Worm (Caenorhabditis elegans) whole organism, L2 larva: ENCODE measurements around the gene hizr-1.

Source experiments
- aly-2 ChIP-seq: fragments of 150-350 bp; optimal IDR thresholded peaks from 2 replicates; lab custom pipeline; 2014; ENCODE audit warnings: missing biosample characterization, missing genetic modification characterization
- ama-1 ChIP-seq: fragments of 150-350 bp; optimal IDR thresholded peaks from 2 replicates; lab custom pipeline; 2018; ENCODE audit warnings: inconsistent platforms
- blmp-1 ChIP-seq: sonication (generic microtip); optimal IDR thresholded peaks from 2 replicates; lab custom pipeline; 2017; ENCODE audit warnings: missing genetic modification characterization, mild to moderate bottlenecking, missing compliant biosample characterization, antibody characterized with exemption, moderate library complexity; ENCODE audit not compliant: insufficient read depth
- dmd-4 ChIP-seq: sonication (generic microtip); optimal IDR thresholded peaks from 2 replicates; lab custom pipeline; 2017; ENCODE audit warnings: missing biosample characterization, missing genetic modification characterization
- egl-27 ChIP-seq: sonication (generic microtip); optimal IDR thresholded peaks from 3 replicates; lab custom pipeline; 2017; ENCODE audit warnings: missing biosample characterization, missing genetic modification reagents, missing genetic modification characterization
- elt-1 ChIP-seq: fragments of 150-350 bp; optimal IDR thresholded peaks from 2 replicates; lab custom pipeline; 2014; ENCODE audit warnings: missing biosample characterization, missing genetic modification characterization
- elt-3 ChIP-seq: sonication (generic microtip); optimal IDR thresholded peaks from 2 replicates; lab custom pipeline; 2017; ENCODE audit warnings: missing biosample characterization, missing genetic modification characterization
- mbf-1 ChIP-seq: sonication (generic microtip); optimal IDR thresholded peaks from 2 replicates; lab custom pipeline; 2017; ENCODE audit warnings: missing biosample characterization, missing genetic modification characterization
- sem-4 ChIP-seq: fragments of 150-350 bp; optimal IDR thresholded peaks from 2 replicates; lab custom pipeline; 2014; ENCODE audit warnings: missing biosample characterization, missing genetic modification reagents, missing genetic modification characterization
- sma-9 ChIP-seq, 2 experiments: fragments of 150-350 bp in 1 of 2; sonication (generic microtip) in 1 of 2; optimal IDR thresholded peaks; 2 replicates each; lab custom pipeline; 2014 to 2016; ENCODE audit warnings: missing genetic modification characterization in 2 of 2, mild to moderate bottlenecking in 1 of 2, missing biosample characterization in 1 of 2, missing compliant biosample characterization in 1 of 2, missing genetic modification reagents in 1 of 2, moderate library complexity in 1 of 2
- unc-39 ChIP-seq: fragments of 150-350 bp; optimal IDR thresholded peaks from 2 replicates; lab custom pipeline; 2014; ENCODE audit warnings: missing biosample characterization, missing genetic modification characterization
- unc-62 ChIP-seq: fragments of 150-350 bp; optimal IDR thresholded peaks from 2 replicates; lab custom pipeline; 2014; ENCODE audit warnings: missing biosample characterization, missing genetic modification reagents, missing genetic modification characterization
- ztf-11 ChIP-seq: sonication (generic microtip); optimal IDR thresholded peaks from 2 replicates; lab custom pipeline; 2017; ENCODE audit warnings: missing biosample characterization, missing genetic modification characterization

- TF ChIP-seq unc-62 (no peak), egl-27 (tag; lab: Kevin White, UChicago) (no peak), elt-1 (no peak), mbf-1 (tag; lab: Kevin White, UChicago) (no peak), ztf-11 (tag; lab: Kevin White, UChicago) (no peak), aly-2 (tag; lab: Kevin White, UChicago) (no peak), dmd-4 (tag; lab: Kevin White, UChicago) (no peak), sem-4 (tag; lab: Kevin White, UChicago) (no peak), unc-39 (tag; lab: Kevin White, UChicago) (no peak), ama-1 (no peak), elt-3 (tag; lab: Kevin White, UChicago) (no peak), blmp-1 (tag; lab: Kevin White, UChicago) (no peak), sma-9 (GFP tag; optimal IDR thresholded peaks at IDR 0.05; lab: Kevin White, UChicago) (no peak), sma-9 (tag; optimal IDR thresholded peaks at IDR 0.05; lab: Kevin White, UChicago) (no peak)
Observed at ce11 chrX:11367087-11367486, 49.0 kb downstream of the hizr-1 start.
